Worm (Caenorhabditis elegans): ENCODE results near the gene srh-68.
"Not testable (repeated sequence)": the region's sequence is repeated elsewhere in the genome, so short reads cannot be mapped to it uniquely, and the experiment has no call there.

srh-68 gene

ce11 chrII:12527947-12528346 is 20.8 kb downstream of the srh-68 start, which contains the start of gene srx-119:
Gene srx-119 (plus strand): TSS chrII:12528247.
- TF ChIP-seq unc-39 (tag; optimal IDR thresholded peaks at IDR 0.05) (no peak), ceh-43 (GFP tag; optimal IDR thresholded peaks at IDR 0.05) (no peak), elt-1 (tag; optimal IDR thresholded peaks at IDR 0.05; ENCODE audit: borderline replicate concordance, insufficient read depth) (no peak), ceh-39 (tag; optimal IDR thresholded peaks at IDR 0.05) (no peak), mep-1 (tag; optimal IDR thresholded peaks at IDR 0.05) (no peak), ceh-83 (GFP tag; optimal IDR thresholded peaks at IDR 0.05) (no peak)

ce11 chrII:12530958-12531357 is 23.8 kb downstream of the srh-68 start, which contains the start of gene srx-120:
Gene srx-120 (plus strand): TSS chrII:12531258.
- TF ChIP-seq nhr-237 (tag; optimal IDR thresholded peaks at IDR 0.05) (no peak), zip-8 (tag; optimal IDR thresholded peaks at IDR 0.05) (no peak), unc-62 (GFP tag; optimal IDR thresholded peaks at IDR 0.05) (no peak), ceh-43 (GFP tag; optimal IDR thresholded peaks at IDR 0.05) (no peak)

- TF ChIP-seq nhr-12 (tag; optimal IDR thresholded peaks at IDR 0.05) = no peak
- TF ChIP-seq sem-2 (GFP tag; optimal IDR thresholded peaks at IDR 0.05) = no peak
- TF ChIP-seq bed-3 (GFP tag; optimal IDR thresholded peaks at IDR 0.05) = no peak
- no peak for TF ChIP-seq drap-1 (GFP tag; optimal IDR thresholded peaks at IDR 0.05)
- TF ChIP-seq sptf-1 (tag; optimal IDR thresholded peaks at IDR 0.05) = no peak
Measured at ce11 chrII:12535297-12535803, 28.2 kb downstream of the srh-68 start, which contains the start of gene nimk-1. Gene nimk-1 (plus strand): TSS chrII:12535753.

ce11 chrII:12536203-12536602 is 29.1 kb downstream of the srh-68 start, which contains the start of gene F49C5.3:
Gene F49C5.3 (plus strand): TSS chrII:12536503.
- TF ChIP-seq zip-8, ceh-39, snpc-4 (tag; optimal IDR thresholded peaks at IDR 0.05): not testable (repeated sequence)

ce11 chrII:12539395-12539794 is 32.3 kb downstream of the srh-68 start:
- no peak for TF ChIP-seq mls-2 (tag; optimal IDR thresholded peaks at IDR 0.05)
- TF ChIP-seq unc-120 (tag; optimal IDR thresholded peaks at IDR 0.05; ENCODE audit: poor library complexity, severe bottlenecking) = no peak
- no peak for TF ChIP-seq ces-1 (GFP tag; optimal IDR thresholded peaks at IDR 0.05)
- no peak for TF ChIP-seq zip-8 (tag; optimal IDR thresholded peaks at IDR 0.05)
- no peak for TF ChIP-seq mab-5 (tag; optimal IDR thresholded peaks at IDR 0.05)
- no peak for TF ChIP-seq tbx-8 (GFP tag; optimal IDR thresholded peaks at IDR 0.05)
- no peak for TF ChIP-seq nhr-237 (tag; optimal IDR thresholded peaks at IDR 0.05)
- no peak for TF ChIP-seq blmp-1 (tag; optimal IDR thresholded peaks at IDR 0.05)
- TF ChIP-seq snpc-4 (tag; optimal IDR thresholded peaks at IDR 0.05) = no peak
- no peak for TF ChIP-seq cnd-1 (tag; optimal IDR thresholded peaks at IDR 0.05)
- TF ChIP-seq lin-32 (GFP tag; optimal IDR thresholded peaks at IDR 0.05) = no peak
- no peak for TF ChIP-seq ceh-83 (GFP tag; optimal IDR thresholded peaks at IDR 0.05)
- TF ChIP-seq ceh-39 (tag; optimal IDR thresholded peaks at IDR 0.05) = no peak
- no peak for TF ChIP-seq ztf-11 (tag; optimal IDR thresholded peaks at IDR 0.05)
- TF ChIP-seq unc-62 (GFP tag; optimal IDR thresholded peaks at IDR 0.05) = no peak
- TF ChIP-seq M03D4.4 (tag; optimal IDR thresholded peaks at IDR 0.05) = no peak
- TF ChIP-seq pha-4 (tag; optimal IDR thresholded peaks at IDR 0.05) = no peak
- no peak for TF ChIP-seq nhr-28 (tag; optimal IDR thresholded peaks at IDR 0.05)
- TF ChIP-seq elt-3 (tag; optimal IDR thresholded peaks at IDR 0.05) = no peak

- TF ChIP-seq lsy-2 (tag; optimal IDR thresholded peaks at IDR 0.05) (no peak), sem-2 (GFP tag; optimal IDR thresholded peaks at IDR 0.05) (no peak), ceh-43 (GFP tag; optimal IDR thresholded peaks at IDR 0.05) (no peak), nhr-28 (tag; optimal IDR thresholded peaks at IDR 0.05) (no peak), unc-62 (GFP tag; optimal IDR thresholded peaks at IDR 0.05) (no peak)
Measured at ce11 chrII:12542594-12542997, 35.5 kb downstream of the srh-68 start.

Data from whole organism, mixed stage, embryonic.